Fruit fly (Drosophila melanogaster) whole organism: ENCODE measurements around the gene CG32700.

Experiments used
- CG8478 ChIP-seq: fragments of >200 bp; optimal IDR thresholded peaks from 2 replicates; lab custom pipeline; 2018; ENCODE audit warnings: inconsistent platforms
- Dll ChIP-seq: fragments of >200 bp; optimal IDR thresholded peaks from 2 replicates; lab custom pipeline; 2017
- EcR ChIP-seq, 2 experiments: fragments of >200 bp; optimal IDR thresholded peaks; 2 replicates each; lab custom pipeline; 2017; ENCODE audit warnings: missing biosample characterization in 2 of 2, missing genetic modification characterization in 2 of 2, missing genetic modification reagents in 2 of 2
- pan ChIP-seq: fragments of >200 bp; optimal IDR thresholded peaks from 2 replicates; lab custom pipeline; 2017
- psq ChIP-seq: fragments of >200 bp; optimal IDR thresholded peaks from 2 replicates; lab custom pipeline; 2017

dm6 chrX:9586038-9586437 is 35.4 kb upstream of the CG32700 start:
- TF ChIP-seq pan (lab: Kevin White, UChicago), result peak; percentile 57
- TF ChIP-seq Dll (lab: Kevin White, UChicago), result no peak
- TF ChIP-seq psq (lab: Kevin White, UChicago), result no peak
- no peak for TF ChIP-seq CG8478 (lab: Kevin White, UChicago)
- no peak for TF ChIP-seq EcR (GFP tag; optimal IDR thresholded peaks at IDR 0.05; lab: Kevin White, UChicago)
